Fruit fly (Drosophila melanogaster) whole organism: ENCODE results near the gene Taf3.

Experiments
- CG8478 ChIP-seq: fragments of >200 bp; optimal IDR thresholded peaks from 2 replicates; lab custom pipeline; 2018; ENCODE audit warnings: inconsistent platforms
- Dll ChIP-seq: fragments of >200 bp; optimal IDR thresholded peaks from 2 replicates; lab custom pipeline; 2017
- EcR ChIP-seq, 2 experiments: fragments of >200 bp; optimal IDR thresholded peaks; 2 replicates each; lab custom pipeline; 2017; ENCODE audit warnings: missing biosample characterization in 2 of 2, missing genetic modification characterization in 2 of 2, missing genetic modification reagents in 2 of 2
- pan ChIP-seq: fragments of >200 bp; optimal IDR thresholded peaks from 2 replicates; lab custom pipeline; 2017
- psq ChIP-seq: fragments of >200 bp; optimal IDR thresholded peaks from 2 replicates; lab custom pipeline; 2017

DNA sequence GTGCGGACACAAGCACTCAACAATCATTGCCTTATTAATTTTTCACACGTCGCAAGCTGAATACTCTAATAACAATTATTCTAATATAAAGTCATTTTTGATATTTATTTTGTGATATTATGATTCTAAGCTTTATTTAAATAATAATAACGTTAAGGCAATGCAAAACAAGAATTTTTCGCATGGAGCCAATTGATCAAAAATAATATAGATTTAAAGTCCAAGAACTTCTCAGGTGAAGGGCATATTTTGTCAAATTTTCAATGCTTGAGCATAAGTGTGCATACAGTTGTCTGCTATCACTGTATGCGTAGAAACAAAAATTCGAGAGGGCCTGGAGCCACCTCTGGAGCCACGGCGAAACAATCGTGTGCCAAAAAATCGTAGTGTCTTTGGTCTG lies 32.3 kb downstream of the Taf3 start:
- no peak for TF ChIP-seq CG8478 (lab: Kevin White, UChicago)
- TF ChIP-seq pan (lab: Kevin White, UChicago) = no peak
- no peak for TF ChIP-seq Dll (lab: Kevin White, UChicago)
- no peak for TF ChIP-seq EcR (GFP tag; optimal IDR thresholded peaks at IDR 0.05; lab: Kevin White, UChicago)
- no peak for TF ChIP-seq psq (lab: Kevin White, UChicago)
